Worm (Caenorhabditis elegans): ENCODE measurements around the gene spe-49.

ce11 chrV:6267978-6268377 is 13.2 kb upstream of the spe-49 start:
- no peak for TF ChIP-seq tab-1 (GFP tag; IDR thresholded peaks at IDR 0.05)
- TF ChIP-seq ztf-29 (GFP tag; IDR thresholded peaks at IDR 0.05) = no peak
- no peak for TF ChIP-seq ztf-23 (GFP tag; IDR thresholded peaks at IDR 0.05)
- TF ChIP-seq T22C8.4 (GFP tag; IDR thresholded peaks at IDR 0.05) = no peak
